Fruit fly (Drosophila melanogaster): ENCODE measurements around the gene CG3407.

The CG3407 gene

dm6 chr2L:3802818-3803456 lies 10.3 kb downstream of the CG3407 start (continued):
- TF ChIP-seq CG14441 (GFP tag; IDR thresholded peaks at IDR 0.05), result peak; percentile 68
- peak; percentile 61 for TF ChIP-seq CG10366 (GFP tag; IDR thresholded peaks at IDR 0.05)
- no peak for TF ChIP-seq CG10274 (GFP tag; optimal IDR thresholded peaks at IDR 0.05)
- peak; percentile 89 for TF ChIP-seq CG2120 (GFP tag; optimal IDR thresholded peaks at IDR 0.05)
- no peak for TF ChIP-seq CG12769 (tag; optimal IDR thresholded peaks at IDR 0.05)
- peak; percentile 34 for TF ChIP-seq shn (GFP tag; optimal IDR thresholded peaks at IDR 0.05)
- peak; percentile 83 for TF ChIP-seq CG9932 (GFP tag; IDR thresholded peaks at IDR 0.05)
- TF ChIP-seq B-H2 (GFP tag; optimal IDR thresholded peaks at IDR 0.05), result peak; percentile 82
- TF ChIP-seq Kr (GFP tag; optimal IDR thresholded peaks at IDR 0.05), result no peak
- peak; percentile 74 for TF ChIP-seq CG1602 (GFP tag; optimal IDR thresholded peaks at IDR 0.05)
- TF ChIP-seq Xbp1 (GFP tag; optimal IDR thresholded peaks at IDR 0.05), result peak; percentile 70
- 0 out of 2 replicates have a peak, but pooled peaks have one; percentile 35 for TF ChIP-seq CG5953 (GFP tag; IDR thresholded peaks at IDR 0.05)
- no peak for TF ChIP-seq CG15479 (GFP tag; optimal IDR thresholded peaks at IDR 0.05)
- peak; percentile 36 for TF ChIP-seq CG14710 (tag; optimal IDR thresholded peaks at IDR 0.05)
- TF ChIP-seq CG10321 (GFP tag; IDR thresholded peaks at IDR 0.05), result peak; percentile 51; the same call in 1 of the 2 replicates
- TF ChIP-seq CG17912 (GFP tag; optimal IDR thresholded peaks at IDR 0.05), result no peak
- no peak for TF ChIP-seq Hey (tag; optimal IDR thresholded peaks at IDR 0.05)
- no peak for TF ChIP-seq Nf-YB (GFP tag; optimal IDR thresholded peaks at IDR 0.05)
- peak; percentile 75 for TF ChIP-seq CG18599 (GFP tag; optimal IDR thresholded peaks at IDR 0.05)
- no peak for TF ChIP-seq CG4360 (GFP tag; IDR thresholded peaks at IDR 0.05)
- no peak; the same call in 1 of the 2 replicates for TF ChIP-seq Oaz (GFP tag; IDR thresholded peaks at IDR 0.05)
- TF ChIP-seq corto (GFP tag; optimal IDR thresholded peaks at IDR 0.05), result peak; percentile 70
- TF ChIP-seq nmo (GFP tag; optimal IDR thresholded peaks at IDR 0.05), result peak; percentile 69
- TF ChIP-seq vvl (GFP tag; IDR thresholded peaks at IDR 0.05), result peak; percentile 87
- peak; percentile 56 to 58 for TF ChIP-seq dpn (GFP tag; optimal IDR thresholded peaks at IDR 0.05)
- TF ChIP-seq Scr (GFP tag; IDR thresholded peaks at IDR 0.05; ENCODE audit: partially characterized antibody), result 0 out of 2 replicates have a peak, but pooled peaks have one; percentile 10
- TF ChIP-seq CG32532 (GFP tag; IDR thresholded peaks at IDR 0.05), result peak; percentile 75; the same call in 1 of the 2 replicates
- no peak for TF ChIP-seq crc (GFP tag; optimal IDR thresholded peaks at IDR 0.05)
- no peak for TF ChIP-seq bigmax (GFP tag; optimal IDR thresholded peaks at IDR 0.05)
- no peak for TF ChIP-seq CG34224 (GFP tag; IDR thresholded peaks at IDR 0.05; ENCODE audit: partially characterized antibody)
- peak; percentile 77 for TF ChIP-seq slbo (GFP tag; IDR thresholded peaks at IDR 0.05)
- TF ChIP-seq CG16779 (GFP tag; IDR thresholded peaks at IDR 0.05), result 0 out of 2 replicates have a peak, but pooled peaks have one; percentile 48
- TF ChIP-seq ken (GFP tag; IDR thresholded peaks at IDR 0.05), result peak; percentile 52; the same call in 2 of the 3 replicates
- TF ChIP-seq usp (GFP tag; optimal IDR thresholded peaks at IDR 0.05), result no peak
- TF ChIP-seq kay (GFP tag; optimal IDR thresholded peaks at IDR 0.05), result no peak
- TF ChIP-seq CG11723 (GFP tag; optimal IDR thresholded peaks at IDR 0.05), result no peak
- TF ChIP-seq Asciz (GFP tag; optimal IDR thresholded peaks at IDR 0.05), result peak; percentile 42
- no peak for TF ChIP-seq chn (GFP tag; optimal IDR thresholded peaks at IDR 0.05)
- TF ChIP-seq bab2 (GFP tag; optimal IDR thresholded peaks at IDR 0.05), result peak; percentile 51
- peak; percentile 52 for TF ChIP-seq sug (tag; optimal IDR thresholded peaks at IDR 0.05)
- no peak for TF ChIP-seq CG42726 (GFP tag; IDR thresholded peaks at IDR 0.05; ENCODE audit: partially characterized antibody)
- TF ChIP-seq CG32772 (GFP tag; IDR thresholded peaks at IDR 0.05), result 0 out of 2 replicates have a peak, but pooled peaks have one; percentile 54
- no peak for TF ChIP-seq CG11504 (tag; optimal IDR thresholded peaks at IDR 0.05)
- TF ChIP-seq CG18011 (GFP tag; optimal IDR thresholded peaks at IDR 0.05), result no peak
- TF ChIP-seq CG18262 (tag; optimal IDR thresholded peaks at IDR 0.05), result peak; percentile 24
- TF ChIP-seq CG43689 (GFP tag; IDR thresholded peaks at IDR 0.05), result peak; percentile 42; the same call in 1 of the 2 replicates
- TF ChIP-seq yki (optimal IDR thresholded peaks at IDR 0.05), result no peak
- peak; percentile 31 for TF ChIP-seq pita (GFP tag; optimal IDR thresholded peaks at IDR 0.05)
- TF ChIP-seq sim (GFP tag; IDR thresholded peaks at IDR 0.05), result no peak
- no peak for TF ChIP-seq odd (GFP tag; optimal IDR thresholded peaks at IDR 0.05)

Measured in whole organism, embryonic.